Worm (Caenorhabditis elegans) whole organism, L3 larva: ENCODE results near the gene F23F1.2.

Experiments used
- R02D3.7 ChIP-seq: fragments of 150-350 bp; optimal IDR thresholded peaks from 2 replicates; lab custom pipeline; 2014; ENCODE audit warnings: missing biosample characterization, missing genetic modification characterization
- ZK546.5 ChIP-seq: sonication (generic microtip); optimal IDR thresholded peaks from 2 replicates; lab custom pipeline; 2017; ENCODE audit warnings: missing biosample characterization, missing genetic modification characterization
- aly-2 ChIP-seq: fragments of 150-350 bp; optimal IDR thresholded peaks from 2 replicates; lab custom pipeline; 2014; ENCODE audit warnings: missing biosample characterization, missing genetic modification characterization
- ama-1 ChIP-seq: fragments of 150-350 bp; optimal IDR thresholded peaks from 2 replicates; lab custom pipeline; 2018
- ceh-16 ChIP-seq: sonication (generic microtip); optimal IDR thresholded peaks from 2 replicates; lab custom pipeline; 2017; ENCODE audit warnings: missing biosample characterization, missing genetic modification characterization
- ceh-28 ChIP-seq: fragments of 150-350 bp; optimal IDR thresholded peaks from 2 replicates; lab custom pipeline; 2014; ENCODE audit warnings: missing biosample characterization, missing genetic modification reagents, missing genetic modification characterization
- ceh-82 ChIP-seq: fragments of 150-350 bp; optimal IDR thresholded peaks from 2 replicates; lab custom pipeline; 2014; ENCODE audit warnings: missing biosample characterization, missing genetic modification characterization
- ceh-9 ChIP-seq: sonication (generic microtip); optimal IDR thresholded peaks from 2 replicates; lab custom pipeline; 2018; ENCODE audit warnings: missing biosample characterization, missing genetic modification characterization
- daf-12 ChIP-seq: fragments of 150-350 bp; optimal IDR thresholded peaks from 2 replicates; lab custom pipeline; 2014; ENCODE audit warnings: missing biosample characterization, missing genetic modification reagents, missing genetic modification characterization
- egl-27 ChIP-seq: sonication (generic microtip); optimal IDR thresholded peaks from 4 replicates; lab custom pipeline; 2017; ENCODE audit warnings: missing biosample characterization, missing genetic modification reagents, missing genetic modification characterization
- egl-5 ChIP-seq: fragments of 150-350 bp; optimal IDR thresholded peaks from 2 replicates; lab custom pipeline; 2017; ENCODE audit warnings: missing biosample characterization, missing genetic modification reagents, missing genetic modification characterization, inconsistent platforms
- elt-1 ChIP-seq: fragments of 150-350 bp; optimal IDR thresholded peaks from 2 replicates; lab custom pipeline; 2014; ENCODE audit warnings: missing biosample characterization, missing genetic modification characterization
- elt-2 ChIP-seq: sonication (generic microtip); optimal IDR thresholded peaks from 2 replicates; lab custom pipeline; 2016; ENCODE audit warnings: missing genetic modification reagents, mild to moderate bottlenecking, missing genetic modification characterization, missing compliant biosample characterization
- elt-3 ChIP-seq, 3 experiments: fragments of 150-350 bp in 1 of 3; sonication (generic microtip) in 2 of 3; optimal IDR thresholded peaks; 2 replicates in 2 of 3; 4 replicates in 1 of 3; lab custom pipeline; 2014 to 2017; ENCODE audit warnings: missing biosample characterization in 3 of 3, missing genetic modification characterization in 3 of 3
- eor-1 ChIP-seq, 2 experiments: fragments of 150-350 bp; optimal IDR thresholded peaks; 2 replicates each; lab custom pipeline; 2014 to 2018; ENCODE audit warnings: missing biosample characterization in 2 of 2, missing genetic modification characterization in 2 of 2
- fkh-10 ChIP-seq: sonication (generic microtip); optimal IDR thresholded peaks from 2 replicates; lab custom pipeline; 2017; ENCODE audit warnings: missing biosample characterization, missing genetic modification reagents, missing genetic modification characterization
- fkh-2 ChIP-seq: fragments of 150-350 bp; optimal IDR thresholded peaks from 2 replicates; lab custom pipeline; 2014; ENCODE audit warnings: missing biosample characterization, missing genetic modification reagents, missing genetic modification characterization
- fos-1 ChIP-seq: fragments of 150-350 bp; optimal IDR thresholded peaks from 2 replicates; lab custom pipeline; 2014; ENCODE audit warnings: missing biosample characterization, missing genetic modification characterization
- hmg-11 ChIP-seq: sonication (generic microtip); optimal IDR thresholded peaks from 2 replicates; lab custom pipeline; 2016; ENCODE audit warnings: missing genetic modification characterization, missing compliant biosample characterization
- jun-1 ChIP-seq: fragments of 150-350 bp; optimal IDR thresholded peaks from 2 replicates; lab custom pipeline; 2014; ENCODE audit warnings: missing biosample characterization, missing genetic modification reagents, missing genetic modification characterization
- lin-15B ChIP-seq: fragments of 150-350 bp; optimal IDR thresholded peaks from 2 replicates; lab custom pipeline; 2014; ENCODE audit warnings: missing biosample characterization, missing genetic modification characterization
- lin-39 ChIP-seq: fragments of 150-350 bp; optimal IDR thresholded peaks from 2 replicates; lab custom pipeline; 2018; ENCODE audit warnings: missing biosample characterization, missing genetic modification reagents, missing genetic modification characterization
- lsy-12 ChIP-seq: sonication (generic microtip); optimal IDR thresholded peaks from 2 replicates; lab custom pipeline; 2016; ENCODE audit warnings: mild to moderate bottlenecking, missing genetic modification characterization, missing compliant biosample characterization
- mdl-1 ChIP-seq: fragments of 150-350 bp; optimal IDR thresholded peaks from 2 replicates; lab custom pipeline; 2014; ENCODE audit warnings: missing biosample characterization, missing genetic modification characterization
- mml-1 ChIP-seq: fragments of 150-350 bp; sonication (generic microtip); optimal IDR thresholded peaks from 3 replicates; lab custom pipeline; 2014; ENCODE audit warnings: missing biosample characterization, missing genetic modification characterization
- nfya-1 ChIP-seq: sonication (generic microtip); optimal IDR thresholded peaks from 2 replicates; lab custom pipeline; 2017; ENCODE audit warnings: missing genetic modification characterization, mild to moderate bottlenecking, missing compliant biosample characterization, antibody characterized with exemption, moderate library complexity; ENCODE audit not compliant: insufficient read depth
- nhr-11 ChIP-seq: fragments of 150-350 bp; optimal IDR thresholded peaks from 2 replicates; lab custom pipeline; 2014; ENCODE audit warnings: missing biosample characterization, missing genetic modification characterization
- nhr-12 ChIP-seq: fragments of 150-350 bp; optimal IDR thresholded peaks from 2 replicates; lab custom pipeline; 2014; ENCODE audit warnings: missing biosample characterization, missing genetic modification characterization
- nhr-23 ChIP-seq: fragments of 150-350 bp; optimal IDR thresholded peaks from 2 replicates; lab custom pipeline; 2014; ENCODE audit warnings: missing biosample characterization, missing genetic modification reagents, missing genetic modification characterization
- nhr-237 ChIP-seq: fragments of 150-350 bp; optimal IDR thresholded peaks from 2 replicates; lab custom pipeline; 2014; ENCODE audit warnings: missing biosample characterization, missing genetic modification characterization
- nhr-25 ChIP-seq: sonication (generic microtip); optimal IDR thresholded peaks from 2 replicates; lab custom pipeline; 2017; ENCODE audit warnings: missing biosample characterization, missing genetic modification characterization
- nhr-28 ChIP-seq: fragments of 150-350 bp; optimal IDR thresholded peaks from 2 replicates; lab custom pipeline; 2014; ENCODE audit warnings: missing biosample characterization, missing genetic modification characterization
- nhr-43 ChIP-seq: sonication (generic microtip); optimal IDR thresholded peaks from 2 replicates; lab custom pipeline; 2016; ENCODE audit warnings: mild to moderate bottlenecking, missing genetic modification characterization, missing compliant biosample characterization; ENCODE audit not compliant: poor library complexity, severe bottlenecking
- nhr-67 ChIP-seq: fragments of 150-350 bp; optimal IDR thresholded peaks from 2 replicates; lab custom pipeline; 2014; ENCODE audit warnings: missing biosample characterization, missing genetic modification characterization
- nhr-76 ChIP-seq: fragments of 150-350 bp; sonication (generic microtip); optimal IDR thresholded peaks from 5 replicates; lab custom pipeline; 2014; ENCODE audit warnings: missing biosample characterization, missing genetic modification characterization
- nhr-77 ChIP-seq: fragments of 150-350 bp; optimal IDR thresholded peaks from 2 replicates; lab custom pipeline; 2014; ENCODE audit warnings: missing biosample characterization, missing genetic modification characterization
- pha-4 ChIP-seq: fragments of 150-350 bp; optimal IDR thresholded peaks from 2 replicates; lab custom pipeline; 2014; ENCODE audit warnings: missing biosample characterization, missing genetic modification reagents, missing genetic modification characterization
- pqm-1 ChIP-seq: fragments of 150-350 bp; optimal IDR thresholded peaks from 2 replicates; lab custom pipeline; 2017; ENCODE audit warnings: missing biosample characterization, missing genetic modification characterization, inconsistent platforms
- sea-2 ChIP-seq: fragments of 150-350 bp; sonication (generic microtip); optimal IDR thresholded peaks from 4 replicates; lab custom pipeline; 2014; ENCODE audit warnings: missing biosample characterization, missing genetic modification reagents, missing genetic modification characterization
- skn-1 ChIP-seq: fragments of 150-350 bp; optimal IDR thresholded peaks from 2 replicates; lab custom pipeline; 2014; ENCODE audit warnings: missing biosample characterization, missing genetic modification characterization
- snpc-4 ChIP-seq: fragments of 150-350 bp; optimal IDR thresholded peaks from 2 replicates; lab custom pipeline; 2014; ENCODE audit warnings: missing biosample characterization, missing genetic modification characterization
- tbx-2 ChIP-seq: sonication (generic microtip); optimal IDR thresholded peaks from 2 replicates; lab custom pipeline; 2016; ENCODE audit warnings: mild to moderate bottlenecking, missing genetic modification characterization, missing compliant biosample characterization
- unc-39 ChIP-seq: sonication (generic microtip); optimal IDR thresholded peaks from 4 replicates; lab custom pipeline; 2017; ENCODE audit warnings: missing biosample characterization, missing genetic modification characterization
- unc-62 ChIP-seq: fragments of 150-350 bp; sonication (generic microtip); optimal IDR thresholded peaks from 4 replicates; lab custom pipeline; 2014; ENCODE audit warnings: missing biosample characterization, missing genetic modification reagents, missing genetic modification characterization
- zag-1 ChIP-seq: fragments of 150-350 bp; optimal IDR thresholded peaks from 2 replicates; lab custom pipeline; 2014; ENCODE audit warnings: missing biosample characterization, missing genetic modification characterization
- ztf-11 ChIP-seq: fragments of 150-350 bp; optimal IDR thresholded peaks from 2 replicates; lab custom pipeline; 2014; ENCODE audit warnings: missing biosample characterization, missing genetic modification characterization
- ztf-4 ChIP-seq: fragments of 150-350 bp; optimal IDR thresholded peaks from 2 replicates; lab custom pipeline; 2014; ENCODE audit warnings: missing biosample characterization, missing genetic modification characterization

Gene F23F1.2

ce11 chrII:18787-19186 lies 15.2 kb upstream of the F23F1.2 start:
- TF ChIP-seq ceh-16 (tag; lab: Kevin White, UChicago) (no peak), nhr-43 (tag; lab: Kevin White, UChicago) (peak; percentile 56), ceh-82 (no peak), mdl-1 (tag; lab: Kevin White, UChicago) (peak; percentile 68), nhr-12 (tag; lab: Kevin White, UChicago) (no peak), hmg-11 (tag; lab: Kevin White, UChicago) (peak; percentile 96), ceh-9 (tag; lab: Kevin White, UChicago) (no peak), nhr-28 (no peak), nhr-25 (peak; percentile 95), zag-1 (no peak), ztf-11 (no peak), egl-27 (tag; lab: Kevin White, UChicago) (no peak), ceh-28 (tag; lab: Kevin White, UChicago) (peak; percentile 60), fkh-10 (GFP tag; lab: Kevin White, UChicago) (no peak), elt-3 (tag; optimal IDR thresholded peaks at IDR 0.05; lab: Kevin White, UChicago) (peak in 1 of 3 experiments; percentile 61), fkh-2 (tag; lab: Kevin White, UChicago) (no peak), fos-1 (no peak), elt-1 (tag; lab: Kevin White, UChicago) (no peak), daf-12 (no peak), tbx-2 (tag; lab: Kevin White, UChicago) (peak; percentile 42), lsy-12 (tag; lab: Kevin White, UChicago) (peak; percentile 26), eor-1 (tag; optimal IDR thresholded peaks at IDR 0.05; lab: Kevin White, UChicago) (no peak), mml-1 (tag; lab: Kevin White, UChicago) (no peak), nfya-1 (tag; lab: Kevin White, UChicago) (peak; percentile 75), ZK546.5 (tag; lab: Kevin White, UChicago) (no peak), sea-2 (GFP tag; lab: Kevin White, UChicago) (no peak), lin-15B (tag; lab: Kevin White, UChicago) (peak; percentile 58), jun-1 (tag; lab: Kevin White, UChicago) (peak; percentile 72), egl-5 (peak; percentile 85), unc-39 (tag; lab: Kevin White, UChicago) (no peak), lin-39 (peak; percentile 85), pqm-1 (tag; lab: Kevin White, UChicago) (peak; percentile 9), elt-2 (peak; percentile 66), unc-62 (GFP tag; lab: Kevin White, UChicago) (no peak), nhr-11 (tag; lab: Kevin White, UChicago) (no peak), skn-1 (tag; lab: Kevin White, UChicago) (no peak), ztf-4 (tag; lab: Kevin White, UChicago) (peak; percentile 46), nhr-67 (tag; lab: Kevin White, UChicago) (no peak), R02D3.7 (tag; lab: Kevin White, UChicago) (peak; percentile 12), nhr-23 (tag; lab: Kevin White, UChicago) (peak; percentile 81), nhr-237 (tag; lab: Kevin White, UChicago) (no peak), nhr-76 (tag; lab: Kevin White, UChicago) (no peak), pha-4 (no peak), aly-2 (tag; lab: Kevin White, UChicago) (no peak), ama-1 (lab: Kevin White, UChicago) (no peak), snpc-4 (tag; lab: Kevin White, UChicago) (peak; percentile 51), nhr-77 (tag; lab: Kevin White, UChicago) (no peak)
